Fruit fly (Drosophila melanogaster): ENCODE results near the gene D1.
A peak's percentile ranks its signal among the peaks of the same experiment; 100 is the strongest.

- TF ChIP-seq h (GFP tag; optimal IDR thresholded peaks at IDR 0.05) (peak; percentile 92), fru (GFP tag; optimal IDR thresholded peaks at IDR 0.05) (peak; percentile 92), dmrt93B (GFP tag; optimal IDR thresholded peaks at IDR 0.05) (peak; percentile 66), foxo (GFP tag; optimal IDR thresholded peaks at IDR 0.05) (peak; percentile 22 to 88), Sp1 (GFP tag; optimal IDR thresholded peaks at IDR 0.05) (peak; percentile 93), usp (GFP tag; optimal IDR thresholded peaks at IDR 0.05) (no peak), br (GFP tag; optimal IDR thresholded peaks at IDR 0.05) (peak; percentile 89), dsf (GFP tag; optimal IDR thresholded peaks at IDR 0.05; ENCODE audit: borderline replicate concordance) (peak; percentile 23), Hr78 (GFP tag; optimal IDR thresholded peaks at IDR 0.05) (no peak), psq (GFP tag; optimal IDR thresholded peaks at IDR 0.05) (peak; percentile 96), CG9705 (GFP tag; optimal IDR thresholded peaks at IDR 0.05) (peak; percentile 73), lola (GFP tag; optimal IDR thresholded peaks at IDR 0.05) (no peak), Abd-B (GFP tag; optimal IDR thresholded peaks at IDR 0.05) (no peak)
These were observed 6.6 kb upstream of the D1 start for dm6 chr3R:9246879-9247621.
